Fruit fly (Drosophila melanogaster) whole organism, adult: ENCODE data around the gene Acyp2.

ENCODE experiments used
- CG11617 ChIP-seq: fragments of 200-800 bp; sonication (Bioruptor generic); optimal IDR thresholded peaks from 2 replicates; lab custom pipeline; 2017; ENCODE audit warnings: mild to moderate bottlenecking, missing biosample characterization, missing genetic modification reagents, missing genetic modification characterization
- CG1620 ChIP-seq: fragments of 200-800 bp; sonication (Bioruptor generic); optimal IDR thresholded peaks from 2 replicates; lab custom pipeline; 2016; ENCODE audit warnings: missing biosample characterization, missing genetic modification characterization
- Crg-1 ChIP-seq: fragments of 200-800 bp; sonication (Bioruptor generic); optimal IDR thresholded peaks from 2 replicates; lab custom pipeline; 2016; ENCODE audit warnings: missing biosample characterization, missing genetic modification characterization
- Hr96 ChIP-seq: fragments of 200-800 bp; sonication (Bioruptor generic); optimal IDR thresholded peaks from 2 replicates; lab custom pipeline; 2016; ENCODE audit warnings: missing biosample characterization, missing genetic modification characterization
- cic ChIP-seq: fragments of 200-800 bp; sonication (Bioruptor generic); optimal IDR thresholded peaks from 2 replicates; lab custom pipeline; 2017; ENCODE audit warnings: missing biosample characterization, mild to moderate bottlenecking, missing genetic modification characterization, moderate library complexity
- kay ChIP-seq: fragments of 200-800 bp; sonication (Bioruptor generic); peaks from one replicate; lab custom pipeline; 2016; ENCODE audit warnings: missing biosample characterization, missing genetic modification characterization, borderline replicate concordance
- pad ChIP-seq: fragments of 200-800 bp; sonication (Bioruptor generic); optimal IDR thresholded peaks from 3 replicates; lab custom pipeline; 2017; ENCODE audit warnings: missing biosample characterization, missing genetic modification characterization, mild to moderate bottlenecking, moderate library complexity, missing genetic modification reagents
- tj ChIP-seq: fragments of 200-800 bp; sonication (Bioruptor generic); optimal IDR thresholded peaks from 3 replicates; lab custom pipeline; 2017; ENCODE audit warnings: missing biosample characterization, mild to moderate bottlenecking, missing genetic modification characterization, moderate library complexity
- toe ChIP-seq: fragments of 200-800 bp; sonication (Bioruptor generic); optimal IDR thresholded peaks from 2 replicates; lab custom pipeline; 2016; ENCODE audit warnings: missing biosample characterization, missing genetic modification characterization

- TF ChIP-seq pad (GFP tag; lab: Kevin White, UChicago) (no peak), Hr96 (no peak), CG1620 (no peak), Crg-1 (GFP tag; lab: Kevin White, UChicago) (no peak), toe (no peak), kay (GFP tag; lab: Kevin White, UChicago) (no peak), CG11617 (GFP tag; lab: Kevin White, UChicago) (no peak), cic (no peak), tj (GFP tag; lab: Kevin White, UChicago) (no peak)
Measured at dm6 chr3R:15774128-15774527, 18.4 kb upstream of the Acyp2 start, which contains the start of gene Ttc26.
